Fruit fly (Drosophila melanogaster) whole organism, embryonic: ENCODE measurements around the gene POLDIP2.

Experiments
- CG4424 ChIP-seq: fragments of 200-800 bp; sonication (Bioruptor generic); optimal IDR thresholded peaks from 3 replicates; lab custom pipeline; 2016; ENCODE audit warnings: missing biosample characterization, missing genetic modification characterization
- Vsx1 ChIP-seq: fragments of 200-800 bp; sonication (Bioruptor generic); optimal IDR thresholded peaks from 2 replicates; lab custom pipeline; 2017; ENCODE audit warnings: missing biosample characterization, mild to moderate bottlenecking, missing genetic modification characterization, missing genetic modification reagents
- tx ChIP-seq: fragments of 200-800 bp; sonication (Bioruptor generic); optimal IDR thresholded peaks from 2 replicates; lab custom pipeline; 2016; ENCODE audit warnings: missing biosample characterization, missing genetic modification characterization

DNA sequence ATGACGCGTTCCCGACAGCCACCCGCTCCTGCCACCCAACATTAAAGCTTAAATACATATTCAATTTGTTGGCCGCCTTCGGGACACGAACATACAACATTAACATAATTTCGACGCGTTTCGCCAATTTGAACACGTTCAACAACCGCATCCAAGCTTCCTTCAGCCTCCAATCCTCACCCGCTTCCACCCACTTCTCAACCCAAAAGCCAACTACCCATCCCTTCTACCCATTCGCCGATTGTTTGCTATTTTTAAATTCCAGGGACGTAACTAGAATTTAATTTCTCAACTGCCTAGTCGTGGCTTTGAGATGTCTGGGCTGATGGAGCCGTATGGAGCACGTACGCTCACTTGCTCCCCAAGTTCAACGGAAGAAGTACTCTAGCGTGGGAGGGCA lies 37.8 kb upstream of the POLDIP2 start:
- no peak for TF ChIP-seq CG4424 (GFP tag; lab: Kevin White, UChicago)
- TF ChIP-seq Vsx1 (GFP tag; lab: Kevin White, UChicago): no peak
- TF ChIP-seq tx (GFP tag; lab: Kevin White, UChicago): no peak
